Fruit fly (Drosophila melanogaster) whole organism, prepupa: ENCODE data around the gene Pura.

Experiments used
- acj6 ChIP-seq: fragments of 200-800 bp; sonication (Bioruptor generic); optimal IDR thresholded peaks from 3 replicates; lab custom pipeline; 2016; ENCODE audit warnings: missing biosample characterization, missing genetic modification characterization
- svp ChIP-seq: fragments of 200-800 bp; sonication (Bioruptor generic); peaks from one replicate; lab custom pipeline; 2016; ENCODE audit warnings: missing biosample characterization, missing genetic modification characterization

dm6 chr3L:7632540-7633263, 39.8 kb downstream of the Pura start:
- peak; percentile 79 for TF ChIP-seq svp (GFP tag; lab: Kevin White, UChicago)
- TF ChIP-seq acj6 (GFP tag; lab: Kevin White, UChicago): peak; percentile 44
